Worm (Caenorhabditis elegans): ENCODE results near the gene srw-134.

DNA sequence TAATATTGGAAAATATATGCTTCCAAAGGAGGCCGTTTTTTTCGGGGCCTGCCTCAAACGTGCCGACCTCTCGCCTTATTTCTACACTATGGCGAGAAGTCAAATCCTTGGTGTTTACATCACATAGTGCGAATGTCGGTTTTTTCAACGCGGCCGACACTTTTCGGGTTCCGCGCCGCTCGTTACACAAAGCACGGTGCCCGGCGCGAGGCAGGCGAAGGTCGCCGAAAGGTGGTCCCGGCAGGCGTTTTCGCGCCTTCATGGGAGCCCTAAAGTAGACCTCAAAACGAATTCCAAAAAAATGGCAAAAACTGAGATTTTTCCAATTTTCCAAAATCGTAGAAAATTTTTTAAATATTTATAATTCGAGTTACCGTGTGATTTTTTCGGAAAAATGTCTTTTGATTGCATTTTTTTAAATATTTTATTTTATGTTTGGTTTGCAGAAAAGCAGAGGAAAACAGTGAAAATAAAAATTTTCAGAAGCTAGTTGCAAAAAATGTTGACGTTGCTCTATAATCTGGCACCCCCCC lies 13.2 kb upstream of the srw-134 start, which contains the start of gene T05B4.12:
- TF ChIP-seq snpc-4 (tag; optimal IDR thresholded peaks at IDR 0.05) (no peak), lsy-2 (tag; optimal IDR thresholded peaks at IDR 0.05) (no peak), ZK546.5 (tag; optimal IDR thresholded peaks at IDR 0.05) (no peak), nhr-77 (tag; optimal IDR thresholded peaks at IDR 0.05) (no peak), ceh-82 (tag; optimal IDR thresholded peaks at IDR 0.05) (no peak), gei-8 (GFP tag; optimal IDR thresholded peaks at IDR 0.05) (no peak), egl-27 (tag; optimal IDR thresholded peaks at IDR 0.05) (no peak), F26F4.8 (GFP tag; conservative IDR thresholded peaks at IDR 0.05) (no peak), pqm-1 (tag; optimal IDR thresholded peaks at IDR 0.05) (no peak), lir-3 (tag; optimal IDR thresholded peaks at IDR 0.05) (no peak), cey-2 (tag; optimal IDR thresholded peaks at IDR 0.05; ENCODE audit: borderline replicate concordance, insufficient read depth) (no peak), lim-7 (GFP tag; IDR thresholded peaks at IDR 0.05) (no peak), lin-29 (GFP tag; IDR thresholded peaks at IDR 0.05) (no peak), fkh-10 (GFP tag; optimal IDR thresholded peaks at IDR 0.05) (no peak)
